Worm (Caenorhabditis elegans): Measurements from ENCODE around the gene dpf-5.
A peak's percentile ranks its signal among the peaks of the same experiment; 100 is the strongest.

DNA sequence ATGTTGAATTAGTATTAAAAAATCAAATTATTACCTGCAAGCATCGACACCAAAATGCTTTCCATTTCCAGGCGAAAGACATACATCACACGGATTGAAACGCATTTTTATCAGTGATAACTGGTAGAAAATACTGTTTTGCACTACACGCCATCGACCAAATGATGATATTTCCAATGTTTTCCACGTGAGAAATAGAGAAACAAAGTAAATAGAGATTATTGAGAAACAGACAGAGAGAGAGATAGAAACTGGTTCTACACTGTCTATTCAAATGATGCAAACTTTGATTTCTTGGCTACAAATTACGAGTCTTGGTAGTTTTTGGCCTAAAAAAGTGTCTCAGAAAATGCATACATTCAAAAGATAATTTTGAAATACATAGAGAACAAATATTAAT lies 18.1 kb downstream of the dpf-5 start, which contains the start of gene nhr-104:
- TF ChIP-seq flh-1 (GFP tag; optimal IDR thresholded peaks at IDR 0.05), result no peak
- peak; percentile 22 for TF ChIP-seq nhr-237 (tag; optimal IDR thresholded peaks at IDR 0.05)
- no peak for TF ChIP-seq lsy-2 (tag; optimal IDR thresholded peaks at IDR 0.05)
- TF ChIP-seq unc-62 (GFP tag; optimal IDR thresholded peaks at IDR 0.05), result no peak
- no peak for TF ChIP-seq pha-4 (tag; optimal IDR thresholded peaks at IDR 0.05)
- no peak for TF ChIP-seq nhr-28 (tag; optimal IDR thresholded peaks at IDR 0.05)
